Worm (Caenorhabditis elegans) whole organism, late embryonic: ENCODE results near the gene cgh-1.

Experiments
- C08G9.2 ChIP-seq: sonication (generic microtip); optimal IDR thresholded peaks from 2 replicates; lab custom pipeline; 2016; ENCODE audit warnings: mild to moderate bottlenecking, missing genetic modification characterization, moderate library complexity, missing compliant biosample characterization
- C38D4.7 ChIP-seq: fragments of 200-800 bp; sonication (Bioruptor generic); optimal IDR thresholded peaks from 2 replicates; lab custom pipeline; 2018; ENCODE audit warnings: mild to moderate bottlenecking, missing genetic modification characterization, moderate library complexity, missing compliant biosample characterization
- F13H6.1 ChIP-seq: sonication (generic microtip); optimal IDR thresholded peaks from 2 replicates; lab custom pipeline; 2016; ENCODE audit warnings: missing genetic modification characterization, missing compliant biosample characterization
- K09A11.1 ChIP-seq: sonication (generic microtip); optimal IDR thresholded peaks from 2 replicates; lab custom pipeline; 2017; ENCODE audit warnings: antibody characterized with exemption, mild to moderate bottlenecking, missing genetic modification characterization, missing compliant biosample characterization; ENCODE audit not compliant: insufficient read depth
- T23F11.4 ChIP-seq: fragments of 200-800 bp; sonication (Bioruptor generic); optimal IDR thresholded peaks from 2 replicates; lab custom pipeline; 2018; ENCODE audit warnings: mild to moderate bottlenecking, missing genetic modification characterization, missing compliant biosample characterization
- ama-1 ChIP-seq: fragments of 150-350 bp; optimal IDR thresholded peaks from 2 replicates; lab custom pipeline; 2014
- ceh-14 ChIP-seq: sonication (generic microtip); optimal IDR thresholded peaks from 2 replicates; lab custom pipeline; 2016; ENCODE audit warnings: missing genotype, missing genetic modification characterization, missing compliant biosample characterization
- ceh-18 ChIP-seq: sonication (generic microtip); optimal IDR thresholded peaks from 2 replicates; lab custom pipeline; 2016; ENCODE audit warnings: missing genetic modification characterization, missing compliant biosample characterization
- ceh-22 ChIP-seq: sonication (generic microtip); optimal IDR thresholded peaks from 2 replicates; lab custom pipeline; 2017; ENCODE audit warnings: missing biosample characterization, missing genetic modification characterization
- ceh-24 ChIP-seq: sonication (generic microtip); optimal IDR thresholded peaks from 2 replicates; lab custom pipeline; 2016; ENCODE audit warnings: mild to moderate bottlenecking, missing genetic modification characterization, missing compliant biosample characterization
- ceh-30 ChIP-seq: fragments of 150-350 bp; optimal IDR thresholded peaks from 2 replicates; lab custom pipeline; 2014; ENCODE audit warnings: missing biosample characterization, missing genetic modification characterization
- ceh-34 ChIP-seq: sonication (generic microtip); optimal IDR thresholded peaks from 2 replicates; lab custom pipeline; 2016; ENCODE audit warnings: mild to moderate bottlenecking, missing genetic modification characterization, missing compliant biosample characterization
- ceh-45 ChIP-seq: fragments of 200-800 bp; sonication (Bioruptor generic); IDR thresholded peaks from 2 replicates; pipeline ENCODE4 v1.3.6; 2022; ENCODE audit warnings: missing genetic modification reagents, missing genetic modification characterization, missing compliant biosample characterization
- ceh-6 ChIP-seq: fragments of 200-800 bp; sonication (Bioruptor generic); optimal IDR thresholded peaks from 2 replicates; lab custom pipeline; 2018; ENCODE audit warnings: mild to moderate bottlenecking, missing genetic modification characterization, missing compliant biosample characterization
- ceh-9 ChIP-seq: sonication (generic microtip); optimal IDR thresholded peaks from 2 replicates; lab custom pipeline; 2016; ENCODE audit warnings: mild to moderate bottlenecking, missing genetic modification characterization, inconsistent platforms, missing compliant biosample characterization
- elt-2 ChIP-seq: sonication (generic microtip); optimal IDR thresholded peaks from 2 replicates; lab custom pipeline; 2016; ENCODE audit warnings: missing genetic modification reagents, missing genetic modification characterization, missing compliant biosample characterization
- elt-4 ChIP-seq: sonication (generic microtip); optimal IDR thresholded peaks from 2 replicates; lab custom pipeline; 2016; ENCODE audit warnings: missing genetic modification characterization, missing compliant biosample characterization
- eyg-1 ChIP-seq: sonication (generic microtip); optimal IDR thresholded peaks from 2 replicates; lab custom pipeline; 2016; ENCODE audit warnings: missing genotype, missing genetic modification characterization, missing compliant biosample characterization
- fax-1 ChIP-seq: sonication (generic microtip); optimal IDR thresholded peaks from 2 replicates; lab custom pipeline; 2016; ENCODE audit warnings: missing genotype, missing genetic modification characterization, missing compliant biosample characterization
- madf-2 ChIP-seq: sonication (generic microtip); optimal IDR thresholded peaks from 2 replicates; lab custom pipeline; 2017; ENCODE audit warnings: missing genetic modification characterization, missing compliant biosample characterization
- nfya-1 ChIP-seq: sonication (generic microtip); optimal IDR thresholded peaks from 2 replicates; lab custom pipeline; 2017; ENCODE audit warnings: missing genetic modification characterization, mild to moderate bottlenecking, missing compliant biosample characterization, antibody characterized with exemption, moderate library complexity
- pat-9 ChIP-seq: fragments of 200-800 bp; sonication (Bioruptor generic); optimal IDR thresholded peaks from 2 replicates; lab custom pipeline; 2018; ENCODE audit warnings: mild to moderate bottlenecking, missing genetic modification characterization, moderate library complexity, missing compliant biosample characterization
- pha-2 ChIP-seq: sonication (generic microtip); optimal IDR thresholded peaks from 2 replicates; lab custom pipeline; 2017; ENCODE audit warnings: mild to moderate bottlenecking, missing genetic modification characterization, missing compliant biosample characterization
- pha-4 ChIP-seq: fragments of 150-350 bp; optimal IDR thresholded peaks from 2 replicates; lab custom pipeline; 2018; ENCODE audit warnings: missing biosample characterization, missing genetic modification reagents, missing genetic modification characterization
- rnt-1 ChIP-seq: sonication (generic microtip); optimal IDR thresholded peaks from 2 replicates; lab custom pipeline; 2016; ENCODE audit warnings: missing genetic modification characterization, missing compliant biosample characterization
- sox-2 ChIP-seq: fragments of 200-800 bp; sonication (Bioruptor generic); IDR thresholded peaks from 2 replicates; pipeline ENCODE4 v1.3.6; 2022; ENCODE audit warnings: missing genetic modification reagents, missing genetic modification characterization, missing compliant biosample characterization
- syd-9 ChIP-seq: sonication (generic microtip); optimal IDR thresholded peaks from 2 replicates; lab custom pipeline; 2016; ENCODE audit warnings: mild to moderate bottlenecking, missing genetic modification characterization, moderate library complexity, missing compliant biosample characterization
- tbx-7 ChIP-seq: sonication (generic microtip); optimal IDR thresholded peaks from 2 replicates; lab custom pipeline; 2016; ENCODE audit warnings: missing genotype, missing genetic modification characterization, missing compliant biosample characterization
- unc-3 ChIP-seq, 2 experiments: fragments of 200-800 bp in 1 of 2; sonication (Bioruptor generic) in 1 of 2; sonication (generic microtip) in 1 of 2; conservative IDR thresholded peaks in 1 of 2; optimal IDR thresholded peaks in 1 of 2; 2 replicates each; pipeline versions ENCODE4 v1.3.6 to Lab custom; 2016 to 2022; ENCODE audit warnings: missing compliant biosample characterization in 2 of 2, missing genetic modification characterization in 2 of 2, missing genetic modification reagents in 1 of 2
- unc-42 ChIP-seq: sonication (generic microtip); optimal IDR thresholded peaks from 2 replicates; lab custom pipeline; 2016; ENCODE audit warnings: missing genotype, missing genetic modification characterization, missing compliant biosample characterization
- unc-55 ChIP-seq: sonication (generic microtip); optimal IDR thresholded peaks from 2 replicates; lab custom pipeline; 2017; ENCODE audit warnings: missing biosample characterization, missing genetic modification reagents, missing genetic modification characterization
- unc-86 ChIP-seq: sonication (generic microtip); optimal IDR thresholded peaks from 2 replicates; lab custom pipeline; 2016; ENCODE audit warnings: missing genetic modification characterization, missing compliant biosample characterization

Gene cgh-1

ce11 chrIII:7497782-7498266, at the start of gene cgh-1:
cgh-1 (minus strand) TSS chrIII:7497832.
- no peak for TF ChIP-seq ceh-30 (tag; lab: Kevin White, UChicago)
- no peak for TF ChIP-seq C38D4.7
- TF ChIP-seq madf-2 (tag; lab: Kevin White, UChicago): no peak
- TF ChIP-seq unc-3 (GFP tag; conservative IDR thresholded peaks at IDR 0.05; lab: Robert Waterston, UW): no peak
- TF ChIP-seq unc-3 (tag; optimal IDR thresholded peaks at IDR 0.05; lab: Kevin White, UChicago): no peak
- TF ChIP-seq ceh-6 (GFP tag; lab: Kevin White, UChicago): no peak
- no peak for TF ChIP-seq ceh-14
- no peak for TF ChIP-seq ceh-22 (tag; lab: Kevin White, UChicago)
- TF ChIP-seq tbx-7: no peak
- TF ChIP-seq syd-9 (tag; lab: Kevin White, UChicago): no peak
- TF ChIP-seq rnt-1 (tag; lab: Kevin White, UChicago): no peak
- no peak for TF ChIP-seq eyg-1 (tag; lab: Kevin White, UChicago)
- no peak for TF ChIP-seq T23F11.4 (GFP tag; lab: Kevin White, UChicago)
- TF ChIP-seq unc-42 (tag; lab: Kevin White, UChicago): no peak
- TF ChIP-seq F13H6.1: no peak
- TF ChIP-seq K09A11.1 (tag; lab: Kevin White, UChicago): no peak
- TF ChIP-seq ama-1 (lab: Kevin White, UChicago): no peak
- no peak for TF ChIP-seq pha-4
- TF ChIP-seq ceh-18 (tag; lab: Kevin White, UChicago): no peak
- TF ChIP-seq elt-4 (tag; lab: Kevin White, UChicago): no peak

- TF ChIP-seq unc-55 (peak; percentile 33), nfya-1 (tag; lab: Kevin White, UChicago) (peak; percentile 18), pha-2 (no peak), unc-86 (tag; lab: Kevin White, UChicago) (no peak), ceh-24 (no peak), C08G9.2 (tag; lab: Kevin White, UChicago) (no peak), rnt-1 (tag; lab: Kevin White, UChicago) (peak; percentile 20)
These were observed 47.6 kb upstream of the cgh-1 start for ce11 chrIII:7545189-7545588.

DNA sequence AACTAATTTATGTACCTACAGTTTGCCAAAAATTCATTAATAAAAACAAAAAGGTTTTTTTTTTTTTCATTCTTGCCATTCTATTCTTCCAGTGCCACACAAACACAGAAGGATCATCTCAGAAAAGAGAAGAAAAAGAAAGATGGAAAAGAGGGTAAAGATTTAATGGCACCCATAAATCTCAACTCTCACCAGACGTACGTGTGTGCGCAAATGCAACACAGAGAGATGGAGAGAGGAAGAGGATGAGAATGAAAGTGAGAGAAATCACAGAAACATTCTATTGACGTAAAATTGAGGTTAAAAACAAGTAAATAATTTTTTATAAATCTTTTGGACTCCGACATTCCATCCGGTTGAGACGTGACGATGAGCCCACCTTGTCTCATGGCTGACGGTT, 46.6 kb upstream of the cgh-1 start:
- TF ChIP-seq ceh-14 (no peak), madf-2 (tag; lab: Kevin White, UChicago) (no peak), unc-55 (peak; percentile 80), ceh-6 (GFP tag; lab: Kevin White, UChicago) (no peak), eyg-1 (tag; lab: Kevin White, UChicago) (no peak), ceh-45 (GFP tag; lab: Robert Waterston, UW) (no peak), pha-2 (no peak), pat-9 (tag; lab: Kevin White, UChicago) (no peak), ceh-18 (tag; lab: Kevin White, UChicago) (peak; percentile 6), C08G9.2 (tag; lab: Kevin White, UChicago) (no peak), unc-3 (GFP tag; conservative IDR thresholded peaks at IDR 0.05; lab: Robert Waterston, UW) (no peak), unc-3 (tag; optimal IDR thresholded peaks at IDR 0.05; lab: Kevin White, UChicago) (no peak)

DNA sequence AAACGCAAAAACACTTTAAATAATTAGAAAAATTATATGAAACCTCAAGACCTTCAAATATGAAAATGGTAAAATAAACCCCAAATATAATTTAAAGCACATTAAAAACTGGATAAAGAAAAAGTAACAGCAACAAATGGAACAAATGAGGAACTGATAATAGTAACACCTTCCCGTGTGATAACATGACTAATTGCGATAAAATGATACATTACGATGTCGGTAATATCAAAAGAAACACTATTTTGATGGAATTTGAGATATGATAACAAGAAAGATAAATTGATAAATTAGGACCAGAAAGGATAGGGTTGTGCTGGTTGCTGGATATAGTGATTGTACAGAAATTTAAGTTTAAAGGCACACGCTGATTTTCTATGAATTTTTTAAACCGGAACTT, 44.4 kb upstream of the cgh-1 start:
- TF ChIP-seq K09A11.1 (tag; lab: Kevin White, UChicago) (no peak), elt-2 (tag; lab: Kevin White, UChicago) (peak; percentile 94)

- TF ChIP-seq fax-1: no peak
- TF ChIP-seq ceh-34 (tag; lab: Kevin White, UChicago): no peak
- TF ChIP-seq sox-2 (GFP tag; lab: Robert Waterston, UW): no peak
- no peak for TF ChIP-seq ceh-9 (tag; lab: Kevin White, UChicago)
- no peak for TF ChIP-seq ama-1 (lab: Kevin White, UChicago)
These were observed 38.9 kb upstream of the cgh-1 start, which contains the start of gene lin-39 for ce11 chrIII:7536559-7536958. lin-39 (minus strand) TSS chrIII:7536632.
